Worm (Caenorhabditis elegans) whole organism, young adult: ENCODE results near the gene inx-9.

ENCODE experiments used
- B0019.2 ChIP-seq: fragments of 200-800 bp; sonication (Bioruptor generic); conservative IDR thresholded peaks from 2 replicates; pipeline ENCODE4 v1.3.6; 2022; ENCODE audit warnings: missing genetic modification reagents, missing genetic modification characterization, missing compliant biosample characterization
- D2030.7 ChIP-seq: fragments of 200-800 bp; sonication (Bioruptor generic); IDR thresholded peaks from 2 replicates; pipeline ENCODE4 v1.3.6; 2022; ENCODE audit warnings: missing genetic modification reagents, missing genetic modification characterization, missing compliant biosample characterization
- F39B2.1 ChIP-seq: fragments of 200-800 bp; sonication (Bioruptor generic); IDR thresholded peaks from 2 replicates; pipeline ENCODE4 v1.3.6; 2022; ENCODE audit warnings: missing genetic modification reagents, missing genetic modification characterization, missing compliant biosample characterization
- F49E8.2 ChIP-seq: sonication (generic microtip); optimal IDR thresholded peaks from 3 replicates; lab custom pipeline; 2017; ENCODE audit warnings: missing genetic modification characterization, mild to moderate bottlenecking, missing compliant biosample characterization, antibody characterized with exemption, moderate library complexity; ENCODE audit not compliant: insufficient read depth
- K11D2.4 ChIP-seq: fragments of 200-800 bp; sonication (Bioruptor generic); IDR thresholded peaks from 2 replicates; pipeline ENCODE4 v1.3.6; 2022; ENCODE audit warnings: missing genetic modification reagents, missing genetic modification characterization, missing compliant biosample characterization
- Y53F4B.3 ChIP-seq: fragments of 200-800 bp; sonication (Bioruptor generic); IDR thresholded peaks from 2 replicates; pipeline ENCODE4 v1.3.6; 2022; ENCODE audit warnings: missing genetic modification reagents, missing genetic modification characterization, missing compliant biosample characterization
- Y67H2A.10 ChIP-seq: fragments of 200-800 bp; sonication (Bioruptor generic); conservative IDR thresholded peaks from 2 replicates; pipeline ENCODE4 v1.3.6; 2022; ENCODE audit warnings: missing genetic modification reagents, missing genetic modification characterization, missing compliant biosample characterization
- akir-1 ChIP-seq: fragments of 200-800 bp; sonication (Bioruptor generic); optimal IDR thresholded peaks from 2 replicates; lab custom pipeline; 2018; ENCODE audit warnings: mild to moderate bottlenecking, missing genetic modification characterization, moderate library complexity, missing compliant biosample characterization
- ama-1 ChIP-seq, 3 experiments: fragments of 150-350 bp in 1 of 3; sonication (generic microtip) in 2 of 3; optimal IDR thresholded peaks; 2 replicates each; lab custom pipeline; 2014 to 2018; ENCODE audit warnings: missing biosample characterization in 2 of 3, missing genetic modification characterization in 2 of 3, missing genetic modification reagents in 2 of 3
- aptf-2 ChIP-seq: fragments of 200-800 bp; sonication (Bioruptor generic); conservative IDR thresholded peaks from 2 replicates; pipeline ENCODE4 v1.3.6; 2022; ENCODE audit warnings: missing genetic modification reagents, missing genetic modification characterization, missing compliant biosample characterization
- atf-7 ChIP-seq: sonication (generic microtip); optimal IDR thresholded peaks from 2 replicates; lab custom pipeline; 2017; ENCODE audit warnings: mild to moderate bottlenecking, missing genetic modification characterization, missing compliant biosample characterization
- attf-5 ChIP-seq: fragments of 200-800 bp; sonication (Bioruptor generic); optimal IDR thresholded peaks from 2 replicates; lab custom pipeline; 2018; ENCODE audit warnings: mild to moderate bottlenecking, missing genetic modification characterization, missing compliant biosample characterization
- cebp-1 ChIP-seq, 2 experiments: fragments of 200-800 bp in 1 of 2; sonication (Bioruptor generic) in 1 of 2; sonication (generic microtip) in 1 of 2; IDR thresholded peaks in 1 of 2; optimal IDR thresholded peaks in 1 of 2; 2 replicates each; pipeline versions ENCODE4 v1.3.6 to Lab custom; 2017 to 2022; ENCODE audit warnings: missing compliant biosample characterization in 2 of 2, missing genetic modification characterization in 2 of 2, mild to moderate bottlenecking in 1 of 2, missing genetic modification reagents in 1 of 2, moderate library complexity in 1 of 2
- cebp-2 ChIP-seq: fragments of 200-800 bp; sonication (Bioruptor generic); IDR thresholded peaks from 2 replicates; pipeline ENCODE4 v1.3.6; 2022; ENCODE audit warnings: missing genetic modification characterization, missing compliant biosample characterization
- ceh-100 ChIP-seq: fragments of 200-800 bp; sonication (Bioruptor generic); IDR thresholded peaks from 2 replicates; pipeline ENCODE4 v1.3.6; 2022; ENCODE audit warnings: missing genetic modification reagents, missing genetic modification characterization, missing compliant biosample characterization
- ceh-27 ChIP-seq: fragments of 200-800 bp; sonication (Bioruptor generic); optimal IDR thresholded peaks from 2 replicates; lab custom pipeline; 2018; ENCODE audit warnings: mild to moderate bottlenecking, missing genetic modification characterization, moderate library complexity, missing compliant biosample characterization
- ceh-58 ChIP-seq: fragments of 200-800 bp; sonication (Bioruptor generic); IDR thresholded peaks from 2 replicates; pipeline ENCODE4 v1.3.6; 2022; ENCODE audit warnings: missing genetic modification characterization, missing compliant biosample characterization
- chd-7 ChIP-seq: sonication (generic microtip); optimal IDR thresholded peaks from 2 replicates; lab custom pipeline; 2016; ENCODE audit warnings: mild to moderate bottlenecking, missing genetic modification characterization, moderate library complexity, missing compliant biosample characterization
- gei-17 ChIP-seq: fragments of 200-800 bp; sonication (Bioruptor generic); optimal IDR thresholded peaks from 2 replicates; lab custom pipeline; 2018; ENCODE audit warnings: mild to moderate bottlenecking, missing genetic modification characterization, missing compliant biosample characterization
- hsf-1 ChIP-seq: fragments of 200-800 bp; sonication (Bioruptor generic); IDR thresholded peaks from 2 replicates; pipeline ENCODE4 v1.3.6; 2022; ENCODE audit warnings: missing genetic modification reagents, missing genetic modification characterization, missing compliant biosample characterization
- lin-40 ChIP-seq: sonication (generic microtip); optimal IDR thresholded peaks from 2 replicates; lab custom pipeline; 2016; ENCODE audit warnings: missing genetic modification characterization, mild to moderate bottlenecking, missing compliant biosample characterization, missing genotype, missing genetic modification reagents
- lin-54 ChIP-seq: fragments of 200-800 bp; sonication (Bioruptor generic); optimal IDR thresholded peaks from 2 replicates; lab custom pipeline; 2018; ENCODE audit warnings: mild to moderate bottlenecking, missing genetic modification characterization, missing compliant biosample characterization
- madf-10 ChIP-seq: sonication (generic microtip); optimal IDR thresholded peaks from 2 replicates; lab custom pipeline; 2016; ENCODE audit warnings: mild to moderate bottlenecking, missing genetic modification characterization, missing compliant biosample characterization
- mcd-1 ChIP-seq: fragments of 200-800 bp; sonication (Bioruptor generic); IDR thresholded peaks from 2 replicates; pipeline ENCODE4 v1.3.6; 2022; ENCODE audit warnings: missing genetic modification reagents, missing genetic modification characterization, missing compliant biosample characterization
- mxl-1 ChIP-seq: sonication (generic microtip); optimal IDR thresholded peaks from 2 replicates; lab custom pipeline; 2016; ENCODE audit warnings: missing genetic modification characterization, missing compliant biosample characterization
- nfya-1 ChIP-seq: sonication (generic microtip); optimal IDR thresholded peaks from 2 replicates; lab custom pipeline; 2017; ENCODE audit warnings: antibody characterized with exemption, missing compliant biosample characterization, missing genetic modification characterization, borderline replicate concordance; ENCODE audit not compliant: insufficient read depth
- nfya-2 ChIP-seq: fragments of 200-800 bp; sonication (Bioruptor generic); IDR thresholded peaks from 2 replicates; pipeline ENCODE4 v1.3.6; 2022; ENCODE audit warnings: missing genetic modification reagents, missing genetic modification characterization, missing compliant biosample characterization
- nhr-179 ChIP-seq: sonication (generic microtip); optimal IDR thresholded peaks from 2 replicates; lab custom pipeline; 2016; ENCODE audit warnings: mild to moderate bottlenecking, missing genetic modification characterization, missing compliant biosample characterization
- rpc-1 ChIP-seq, 2 experiments: fragments of 150-350 bp in 1 of 2; sonication (generic microtip) in 1 of 2; optimal IDR thresholded peaks; 2 replicates each; lab custom pipeline; 2014 to 2018; ENCODE audit warnings: missing biosample characterization in 1 of 2, missing genetic modification characterization in 1 of 2, missing genetic modification reagents in 1 of 2, missing genotype in 1 of 2
- snpc-4 ChIP-seq, 5 experiments: fragments of 150-350 bp in 1 of 5; sonication (generic microtip) in 4 of 5; optimal IDR thresholded peaks; 2 replicates each; lab custom pipeline; 2014 to 2018; ENCODE audit warnings: missing genetic modification characterization in 5 of 5, missing biosample characterization in 3 of 5, antibody characterized with exemption in 2 of 5, mild to moderate bottlenecking in 2 of 5, missing compliant biosample characterization in 2 of 5, missing genotype in 2 of 5, moderate library complexity in 2 of 5, missing genetic modification reagents in 1 of 5
- unc-130 ChIP-seq: sonication (generic microtip); optimal IDR thresholded peaks from 2 replicates; lab custom pipeline; 2016; ENCODE audit warnings: missing genetic modification reagents, missing genetic modification characterization, missing compliant biosample characterization
- zim-3 ChIP-seq: sonication (generic microtip); optimal IDR thresholded peaks from 2 replicates; lab custom pipeline; 2017; ENCODE audit warnings: mild to moderate bottlenecking, missing genetic modification characterization, moderate library complexity, missing compliant biosample characterization
- ztf-18 ChIP-seq: sonication (generic microtip); optimal IDR thresholded peaks from 2 replicates; lab custom pipeline; 2016; ENCODE audit warnings: missing genotype, mild to moderate bottlenecking, missing genetic modification characterization, missing compliant biosample characterization

The inx-9 gene

DNA sequence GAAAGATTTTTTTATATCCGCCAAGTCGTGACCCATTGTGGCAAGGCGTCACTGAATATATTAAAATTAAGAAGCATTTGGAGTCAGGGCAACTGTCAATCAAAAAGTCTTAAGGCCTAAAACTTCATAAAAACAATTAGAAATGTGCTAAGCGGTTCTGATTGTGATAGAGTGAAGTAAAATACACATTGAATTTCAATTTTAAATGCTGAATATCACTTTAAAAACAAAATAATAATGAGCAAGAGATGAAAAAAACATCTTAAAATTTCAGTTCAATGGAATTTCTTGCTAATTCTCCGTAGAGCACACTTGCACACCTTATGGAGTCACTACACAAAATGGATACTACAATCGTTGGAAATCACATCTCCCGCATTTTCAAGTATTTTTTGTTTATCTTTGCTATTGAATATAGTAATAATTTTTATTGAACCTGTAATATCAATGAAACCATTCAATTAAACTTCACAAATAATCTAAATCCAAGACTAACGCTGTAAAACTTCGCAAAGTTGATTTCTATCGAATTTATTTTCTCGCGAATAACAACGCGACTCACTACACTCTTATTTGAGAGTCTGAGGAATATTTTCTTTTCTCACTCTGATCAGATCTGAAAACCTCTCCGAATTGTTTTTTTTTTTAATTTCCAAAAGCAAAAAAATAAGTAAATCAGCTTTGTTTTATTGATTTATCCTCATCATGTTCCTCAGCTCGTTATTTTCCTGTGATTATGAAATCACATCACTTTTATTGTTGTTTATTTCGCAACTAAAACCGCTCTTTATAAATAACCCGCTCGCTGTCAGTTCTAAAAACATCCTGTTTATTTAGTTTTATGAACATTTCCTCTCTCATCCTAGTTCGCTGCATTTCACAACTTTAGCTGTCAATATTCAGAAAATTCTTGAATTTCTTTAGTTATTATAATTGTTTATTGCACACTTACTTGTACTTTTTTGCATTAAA, 40.4 kb upstream of the inx-9 start, which contains the start of gene mars-1 (continued):
- TF ChIP-seq lin-54 = peak; percentile 41
- TF ChIP-seq nfya-2 = no peak
- no peak for TF ChIP-seq snpc-4 (GFP tag; optimal IDR thresholded peaks at IDR 0.05; lab: Kevin White, UChicago)
- peak in 2 of 4 experiments; percentile 12 to 41 for TF ChIP-seq snpc-4 (tag; optimal IDR thresholded peaks at IDR 0.05; lab: Kevin White, UChicago)
- peak; percentile 1 for TF ChIP-seq madf-10 (tag; lab: Kevin White, UChicago)
- TF ChIP-seq D2030.7 = 0 out of 2 replicates have a peak, but pooled peaks have one; percentile 19
- TF ChIP-seq lin-40 (tag; lab: Kevin White, UChicago) = peak; percentile 18
- TF ChIP-seq F39B2.1 = no peak
- peak; percentile 8 for TF ChIP-seq ceh-27 (GFP tag; lab: Kevin White, UChicago)
- TF ChIP-seq chd-7 (tag; lab: Kevin White, UChicago) = no peak
- peak; percentile 54 for TF ChIP-seq attf-5 (GFP tag; lab: Kevin White, UChicago)
- peak; percentile 49 for TF ChIP-seq unc-130 (GFP tag; lab: Kevin White, UChicago)
- TF ChIP-seq atf-7 (tag; lab: Kevin White, UChicago) = no peak
- TF ChIP-seq ceh-100 (GFP tag; lab: Robert Waterston, UW) = peak; percentile 95

DNA sequence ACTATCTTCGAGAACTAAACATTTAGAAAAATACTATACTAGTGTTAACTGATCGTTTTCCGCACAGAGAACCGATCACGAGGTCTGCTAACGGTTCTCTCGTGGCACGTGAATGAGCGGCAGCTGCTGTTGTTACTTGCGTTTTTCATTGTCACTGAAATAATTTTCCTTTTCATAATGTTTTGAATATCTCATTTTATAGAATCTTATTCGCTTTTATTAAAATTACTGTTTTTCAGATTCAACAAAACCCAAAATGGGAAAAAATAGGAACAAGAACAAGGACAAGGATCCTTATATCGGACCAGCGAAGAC, 39.8 kb upstream of the inx-9 start, which contains the start of gene F58B3.6:
F58B3.6 (plus strand) TSS at position 240 of the 315 bp plus-strand sequence.
- TF ChIP-seq Y53F4B.3 (GFP tag; lab: Robert Waterston, UW) = no peak
- TF ChIP-seq mxl-1 (tag; lab: Kevin White, UChicago) = no peak
- TF ChIP-seq cebp-1 (GFP tag; IDR thresholded peaks at IDR 0.05; lab: Robert Waterston, UW) = no peak
- peak; percentile 46 for TF ChIP-seq cebp-1 (tag; optimal IDR thresholded peaks at IDR 0.05; lab: Kevin White, UChicago)
- TF ChIP-seq B0019.2 (GFP tag; lab: Robert Waterston, UW) = no peak
- TF ChIP-seq Y67H2A.10 (GFP tag; lab: Robert Waterston, UW) = no peak
- TF ChIP-seq ceh-100 (GFP tag; lab: Robert Waterston, UW) = peak; percentile 58
- TF ChIP-seq gei-17 (GFP tag; lab: Kevin White, UChicago) = no peak
- peak; percentile 43 for TF ChIP-seq mcd-1 (GFP tag; lab: Robert Waterston, UW)
- TF ChIP-seq, all 124 proteins: peak for 3

DNA sequence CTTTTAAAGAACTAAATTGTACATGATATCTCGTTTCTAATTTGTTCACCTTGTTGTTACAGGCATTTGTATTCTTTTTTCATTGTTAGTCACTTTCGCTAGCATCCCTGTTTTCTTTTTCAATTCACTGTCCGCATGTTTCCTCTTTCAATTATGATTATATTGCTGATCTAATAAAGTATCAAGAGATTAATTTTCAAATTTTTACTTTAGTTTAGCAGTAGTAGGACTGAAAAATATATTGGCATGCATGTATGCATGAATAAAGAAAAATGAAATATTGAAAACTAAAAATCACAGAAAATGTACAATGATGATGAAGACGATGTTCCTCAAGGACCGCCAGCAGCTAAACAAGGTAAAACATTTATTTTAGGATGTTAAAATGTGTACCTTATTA, 38.1 kb upstream of the inx-9 start, which contains the start of gene rbm-17:
rbm-17 (plus strand) TSS at position 301 of the 400 bp plus-strand sequence.
- TF ChIP-seq nfya-1 (tag; lab: Kevin White, UChicago) = no peak
- peak; percentile 36 for TF ChIP-seq ama-1 (optimal IDR thresholded peaks at IDR 0.05; lab: Kevin White, UChicago)
- TF ChIP-seq ama-1 (GFP tag; optimal IDR thresholded peaks at IDR 0.05; lab: Kevin White, UChicago) = no peak
- 0 out of 2 replicates have a peak, but pooled peaks have one; percentile 11 for TF ChIP-seq hsf-1
- TF ChIP-seq rpc-1 (optimal IDR thresholded peaks at IDR 0.05; lab: Kevin White, UChicago) = no peak
- no peak for TF ChIP-seq rpc-1 (tag; optimal IDR thresholded peaks at IDR 0.05; lab: Kevin White, UChicago)
- TF ChIP-seq cebp-1 (GFP tag; IDR thresholded peaks at IDR 0.05; lab: Robert Waterston, UW) = no peak
- peak; percentile 17 for TF ChIP-seq cebp-1 (tag; optimal IDR thresholded peaks at IDR 0.05; lab: Kevin White, UChicago)
- TF ChIP-seq unc-130 (GFP tag; lab: Kevin White, UChicago) = no peak
- TF ChIP-seq, all 124 proteins: peak for 3

DNA sequence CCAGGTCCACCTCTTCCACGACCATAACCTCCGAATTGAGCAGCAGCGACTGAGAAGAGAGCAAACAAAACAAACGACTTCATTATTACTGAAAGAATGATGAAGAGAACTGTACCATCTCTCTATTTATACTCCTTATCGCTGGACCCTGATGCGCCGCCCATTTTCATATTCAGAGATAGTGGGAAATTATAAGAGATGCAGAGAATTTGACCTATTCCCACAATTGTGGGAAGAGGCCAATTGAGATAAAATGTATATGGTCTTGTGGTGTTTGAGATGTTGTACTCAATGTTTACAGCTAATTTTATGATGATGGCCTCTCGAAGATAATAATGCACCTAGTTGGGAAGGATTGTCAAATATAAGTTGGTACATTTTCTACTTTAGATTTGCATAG, 35.2 kb upstream of the inx-9 start, which contains the start of gene ttr-50:
ttr-50 (minus strand) TSS at position 101 of the 400 bp plus-strand sequence.
- TF ChIP-seq aptf-2 (GFP tag; lab: Robert Waterston, UW) = 0 out of 2 replicates have a peak, but pooled peaks have one; percentile 19
- no peak for TF ChIP-seq cebp-1 (GFP tag; IDR thresholded peaks at IDR 0.05; lab: Robert Waterston, UW)
- no peak for TF ChIP-seq cebp-1 (tag; optimal IDR thresholded peaks at IDR 0.05; lab: Kevin White, UChicago)

DNA sequence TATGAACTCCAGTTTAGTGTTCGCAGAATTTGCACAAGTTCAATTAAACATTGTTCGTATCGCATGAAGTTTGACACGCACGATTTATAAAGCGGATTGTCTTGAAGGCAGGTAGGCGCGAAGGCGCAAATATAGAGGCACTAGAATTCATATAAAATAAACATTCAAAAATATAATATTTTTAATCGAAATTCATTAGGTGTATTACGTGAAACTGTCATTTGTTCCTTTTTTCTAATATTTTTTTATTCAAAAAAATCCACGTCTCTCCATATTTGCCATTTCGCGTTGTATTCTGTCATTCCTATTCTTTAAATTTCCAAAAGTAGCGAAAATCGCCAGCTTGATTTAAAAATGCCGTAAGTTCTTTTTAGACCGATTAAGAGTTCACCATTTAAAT, 34.4 kb upstream of the inx-9 start, which contains the start of gene ZK809.1:
ZK809.1 (plus strand) TSS at position 301 of the 400 bp plus-strand sequence.
- no peak for TF ChIP-seq rpc-1 (optimal IDR thresholded peaks at IDR 0.05; lab: Kevin White, UChicago)
- TF ChIP-seq rpc-1 (tag; optimal IDR thresholded peaks at IDR 0.05; lab: Kevin White, UChicago) = no peak
- TF ChIP-seq zim-3 (tag; lab: Kevin White, UChicago) = no peak
- no peak for TF ChIP-seq akir-1
- TF ChIP-seq F49E8.2 (tag; lab: Kevin White, UChicago) = no peak
- TF ChIP-seq ceh-58 (GFP tag; lab: Robert Waterston, UW) = no peak
- no peak for TF ChIP-seq nhr-179 (tag; lab: Kevin White, UChicago)
- TF ChIP-seq ztf-18 (tag; lab: Kevin White, UChicago) = no peak
- no peak for TF ChIP-seq K11D2.4
- no peak for TF ChIP-seq cebp-2 (GFP tag; lab: Robert Waterston, UW)
